Fruit fly (Drosophila melanogaster) whole organism, embryonic: ENCODE measurements around the gene crol.

ENCODE experiments used
- CG10959 ChIP-seq: fragments of 200-800 bp; sonication (Bioruptor generic); IDR thresholded peaks from 2 replicates; pipeline ENCODE4 v1.3.6; 2022; ENCODE audit warnings: missing biosample characterization, missing genetic modification characterization
- CG1603 ChIP-seq: fragments of 200-800 bp; sonication (Bioruptor generic); optimal IDR thresholded peaks from 2 replicates; lab custom pipeline; 2019; ENCODE audit warnings: missing biosample characterization, mild to moderate bottlenecking, missing genetic modification characterization, moderate library complexity
- Hand ChIP-seq: fragments of 200-800 bp; sonication (Bioruptor generic); optimal IDR thresholded peaks from 2 replicates; lab custom pipeline; 2017; ENCODE audit warnings: mild to moderate bottlenecking, missing biosample characterization, missing genetic modification reagents, missing genetic modification characterization
- Sox102F ChIP-seq: fragments of 200-800 bp; sonication (Bioruptor generic); optimal IDR thresholded peaks from 2 replicates; lab custom pipeline; 2018; ENCODE audit warnings: missing biosample characterization, mild to moderate bottlenecking, missing genetic modification characterization, moderate library complexity
- Xbp1 ChIP-seq: fragments of 200-800 bp; sonication (Bioruptor generic); optimal IDR thresholded peaks from 3 replicates; lab custom pipeline; 2016; ENCODE audit warnings: missing biosample characterization, mild to moderate bottlenecking, missing genetic modification characterization
- br ChIP-seq: fragments of >200 bp; optimal IDR thresholded peaks from 2 replicates; lab custom pipeline; 2017
- esg ChIP-seq: fragments of 200-800 bp; sonication (Bioruptor generic); conservative IDR thresholded peaks from 2 replicates; pipeline ENCODE4 v1.3.6; 2022; ENCODE audit warnings: missing biosample characterization, missing genetic modification characterization
- lola ChIP-seq, 3 experiments: fragments of >200 bp in 2 of 3; fragments of 200-800 bp in 1 of 3; sonication (Bioruptor generic) in 1 of 3; optimal IDR thresholded peaks; 2 replicates each; lab custom pipeline; 2017 to 2019; ENCODE audit warnings: missing biosample characterization in 3 of 3, missing genetic modification characterization in 3 of 3, mild to moderate bottlenecking in 1 of 3, moderate library complexity in 1 of 3
- pan ChIP-seq, 4 experiments: fragments of >200 bp in 3 of 4; fragments of 200-800 bp in 1 of 4; sonication (Bioruptor generic) in 1 of 4; optimal IDR thresholded peaks in 3 of 4; IDR thresholded peaks in 1 of 4; 2 replicates each; pipeline versions ENCODE4 v1.3.6 to Lab custom; 2017 to 2022; ENCODE audit warnings: missing biosample characterization in 2 of 4, missing genetic modification characterization in 2 of 4, mixed read lengths in 1 of 4
- scrt ChIP-seq: fragments of 200-800 bp; sonication (Bioruptor generic); optimal IDR thresholded peaks from 2 replicates; lab custom pipeline; 2018; ENCODE audit warnings: missing biosample characterization, mild to moderate bottlenecking, missing genetic modification characterization, moderate library complexity
- tup ChIP-seq: fragments of 200-800 bp; sonication (Bioruptor generic); optimal IDR thresholded peaks from 2 replicates; lab custom pipeline; 2016; ENCODE audit warnings: missing biosample characterization, mild to moderate bottlenecking, missing genetic modification characterization, moderate library complexity

DNA sequence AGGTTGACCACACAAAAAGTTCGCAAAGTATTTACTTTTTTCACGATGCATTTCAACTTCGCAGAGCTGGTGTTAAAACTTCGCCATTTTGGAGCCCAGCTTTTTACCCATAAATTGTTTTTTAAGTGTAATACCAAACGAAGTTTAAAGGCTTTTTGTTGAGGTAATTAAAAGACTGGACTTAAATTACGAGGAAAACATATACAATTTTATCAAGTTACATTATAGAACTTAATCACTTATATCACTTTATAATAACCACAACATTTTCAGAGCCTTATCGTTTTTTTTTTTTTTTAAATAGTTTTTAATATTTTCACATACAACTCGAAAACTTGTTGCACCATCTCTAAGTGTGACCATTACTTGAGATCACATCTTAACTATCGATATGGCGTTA, 21.2 kb downstream of the crol start, which contains the start of gene CG14931:
- TF ChIP-seq CG1603 (no peak), br (lab: Kevin White, UChicago) (no peak), Sox102F (GFP tag; lab: Kevin White, UChicago) (no peak), pan (optimal IDR thresholded peaks at IDR 0.05; lab: Kevin White, UChicago) (no peak), pan (GFP tag; optimal IDR thresholded peaks at IDR 0.05 in 1 of 2, IDR thresholded peaks at IDR 0.05 in 1 of 2) (no peak), Xbp1 (GFP tag; lab: Kevin White, UChicago) (no peak), CG10959 (no peak), scrt (no peak), lola (GFP tag; optimal IDR thresholded peaks at IDR 0.05; lab: Kevin White, UChicago) (no peak), esg (no peak), tup (no peak), Hand (no peak)
